Worm (Caenorhabditis elegans) whole organism, midembryonic: ENCODE data around the gene D1086.17.

Experiments used
- T22C8.4 ChIP-seq: fragments of 200-800 bp; sonication (Bioruptor generic); IDR thresholded peaks from 2 replicates; pipeline ENCODE4 v1.3.6; 2022; ENCODE audit warnings: missing genetic modification characterization, missing compliant biosample characterization
- cog-1 ChIP-seq: sonication (generic microtip); optimal IDR thresholded peaks from 2 replicates; lab custom pipeline; 2016; ENCODE audit warnings: missing genetic modification characterization, missing compliant biosample characterization
- flt-1 ChIP-seq: fragments of 200-800 bp; sonication (Bioruptor generic); IDR thresholded peaks from 2 replicates; pipeline ENCODE4 v1.3.6; 2022; ENCODE audit warnings: missing genetic modification characterization, missing compliant biosample characterization
- klf-2 ChIP-seq: fragments of 200-800 bp; sonication (Bioruptor generic); conservative IDR thresholded peaks from 2 replicates; pipeline ENCODE4 v1.3.6; 2022; ENCODE audit warnings: missing genetic modification reagents, missing genetic modification characterization, missing compliant biosample characterization
- med-1 ChIP-seq: sonication (generic microtip); optimal IDR thresholded peaks from 2 replicates; lab custom pipeline; 2017; ENCODE audit warnings: missing genetic modification characterization, mild to moderate bottlenecking, missing compliant biosample characterization, antibody characterized with exemption, missing genetic modification reagents; ENCODE audit not compliant: insufficient read depth
- ref-1 ChIP-seq: fragments of 200-800 bp; sonication (Bioruptor generic); conservative IDR thresholded peaks from 2 replicates; pipeline ENCODE4 v1.3.6; 2022; ENCODE audit warnings: missing genetic modification reagents, missing genetic modification characterization, missing compliant biosample characterization
- tab-1 ChIP-seq: fragments of 200-800 bp; sonication (Bioruptor generic); IDR thresholded peaks from 2 replicates; pipeline ENCODE4 v1.3.6; 2022; ENCODE audit warnings: missing genetic modification characterization, missing compliant biosample characterization
- ztf-23 ChIP-seq: fragments of 200-800 bp; sonication (Bioruptor generic); IDR thresholded peaks from 2 replicates; pipeline ENCODE4 v1.3.6; 2022; ENCODE audit warnings: missing genetic modification reagents, missing genetic modification characterization, missing compliant biosample characterization
- ztf-29 ChIP-seq: fragments of 200-800 bp; sonication (Bioruptor generic); IDR thresholded peaks from 2 replicates; pipeline ENCODE4 v1.3.6; 2022; ENCODE audit warnings: missing genetic modification reagents, missing genetic modification characterization, missing compliant biosample characterization

The D1086.17 gene

DNA sequence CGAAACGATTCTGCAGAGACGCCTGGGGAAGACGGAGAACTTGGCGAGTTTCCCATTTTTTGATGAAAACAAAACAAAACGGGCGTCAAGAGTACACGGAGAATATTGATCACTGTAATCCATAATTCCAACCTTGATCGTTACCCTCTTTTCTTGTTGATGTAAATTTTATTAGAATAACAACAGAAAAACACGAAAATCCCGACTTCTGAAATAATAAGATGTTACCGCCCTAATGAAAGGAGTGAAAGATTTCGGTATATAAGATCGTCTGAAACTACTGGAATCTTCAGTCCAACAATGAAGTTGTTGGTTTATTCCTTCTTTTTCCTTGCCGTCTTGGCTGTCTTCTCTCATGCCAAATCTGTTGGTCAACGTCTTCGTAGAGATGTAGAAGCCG lies 36.3 kb downstream of the D1086.17 start, which contains the start of gene D1086.9:
TSS of gene D1086.9 (plus strand) at position 301 of the 400 bp plus-strand sequence.
- TF ChIP-seq T22C8.4 (GFP tag; lab: Robert Waterston, UW) (no peak), ztf-29 (no peak), tab-1 (GFP tag; lab: Robert Waterston, UW) (no peak), med-1 (GFP tag; lab: Kevin White, UChicago) (no peak), ztf-23 (GFP tag; lab: Robert Waterston, UW) (no peak), cog-1 (tag; lab: Kevin White, UChicago) (no peak), klf-2 (GFP tag; lab: Robert Waterston, UW) (no peak), flt-1 (no peak), ref-1 (no peak)

DNA sequence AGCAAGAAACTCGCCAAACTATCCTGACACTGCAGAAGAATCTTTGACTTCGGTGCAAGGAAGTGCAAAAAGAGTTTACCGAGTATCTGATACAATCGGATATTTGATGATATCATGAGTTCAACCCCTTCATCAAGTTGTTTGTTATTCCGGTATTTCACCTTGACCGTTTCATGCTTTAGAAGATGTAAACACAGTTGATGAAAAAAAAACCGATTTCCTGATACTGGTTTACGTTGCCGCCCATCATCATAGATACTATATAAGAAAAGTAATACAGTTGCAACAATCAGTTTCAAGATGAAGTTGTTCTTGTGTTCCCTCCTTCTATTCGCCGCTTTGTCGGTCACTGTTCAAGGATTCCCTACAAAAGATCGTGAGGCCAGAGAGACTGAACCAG lies 39.8 kb downstream of the D1086.17 start, which contains the start of gene H39E23.3:
TSS of gene H39E23.3 (plus strand) at position 301 of the 400 bp plus-strand sequence.
- no peak for TF ChIP-seq klf-2 (GFP tag; lab: Robert Waterston, UW)
- TF ChIP-seq ztf-23 (GFP tag; lab: Robert Waterston, UW): no peak
- TF ChIP-seq T22C8.4 (GFP tag; lab: Robert Waterston, UW): no peak
- no peak for TF ChIP-seq cog-1 (tag; lab: Kevin White, UChicago)
- TF ChIP-seq tab-1 (GFP tag; lab: Robert Waterston, UW): no peak
- TF ChIP-seq ztf-29: no peak
- no peak for TF ChIP-seq med-1 (GFP tag; lab: Kevin White, UChicago)
- TF ChIP-seq ref-1: no peak
- TF ChIP-seq flt-1: no peak

DNA sequence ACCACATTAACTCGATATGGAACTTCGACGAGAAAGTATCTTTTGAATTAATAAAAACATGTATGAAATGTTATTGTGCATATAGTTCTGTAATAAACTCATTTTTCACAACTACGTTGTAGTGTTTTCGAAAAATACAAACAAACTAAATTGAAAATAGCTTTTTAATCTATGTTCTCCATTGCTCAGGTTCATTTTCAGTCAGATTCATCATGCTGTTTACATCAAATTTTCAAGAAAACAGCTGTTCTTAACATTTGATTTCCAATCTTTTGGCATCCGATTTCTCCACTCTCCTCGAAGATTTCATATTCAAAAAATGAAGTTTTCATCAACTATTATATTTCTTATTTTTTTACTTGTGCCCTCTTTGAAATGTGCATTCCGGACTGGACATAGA lies 42.4 kb downstream of the D1086.17 start, which contains the start of gene H39E23.2:
TSS of gene H39E23.2 (plus strand) at position 301 of the 400 bp plus-strand sequence.
- no peak for TF ChIP-seq med-1 (GFP tag; lab: Kevin White, UChicago)
- no peak for TF ChIP-seq tab-1 (GFP tag; lab: Robert Waterston, UW)
- no peak for TF ChIP-seq T22C8.4 (GFP tag; lab: Robert Waterston, UW)
- TF ChIP-seq ztf-29: no peak
- no peak for TF ChIP-seq cog-1 (tag; lab: Kevin White, UChicago)
- TF ChIP-seq klf-2 (GFP tag; lab: Robert Waterston, UW): no peak
- no peak for TF ChIP-seq ztf-23 (GFP tag; lab: Robert Waterston, UW)
- no peak for TF ChIP-seq flt-1
- TF ChIP-seq ref-1: no peak

DNA sequence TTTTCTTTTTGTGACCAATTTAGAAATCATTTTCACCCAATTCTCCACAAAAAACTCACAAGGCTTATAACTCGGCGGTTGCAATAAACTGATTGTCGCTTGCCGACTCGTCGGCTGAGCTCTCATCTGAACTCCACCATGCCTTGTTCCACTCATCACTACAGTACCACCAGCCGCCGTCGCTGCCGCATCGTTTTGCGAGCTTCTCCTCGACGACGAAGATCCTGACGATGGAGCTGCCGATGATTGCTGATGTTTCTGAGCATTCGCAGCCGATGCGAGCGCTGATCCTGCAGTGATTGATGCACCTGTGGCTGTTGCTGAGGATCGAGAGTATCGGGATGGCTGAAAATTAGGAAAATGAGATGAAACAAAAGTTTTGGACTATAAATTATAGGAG lies 53.0 kb downstream of the D1086.17 start:
- TF ChIP-seq ref-1: no peak
- TF ChIP-seq klf-2 (GFP tag; lab: Robert Waterston, UW): no peak
- no peak for TF ChIP-seq cog-1 (tag; lab: Kevin White, UChicago)
- TF ChIP-seq tab-1 (GFP tag; lab: Robert Waterston, UW): no peak
- no peak for TF ChIP-seq T22C8.4 (GFP tag; lab: Robert Waterston, UW)
- TF ChIP-seq flt-1: no peak
- no peak for TF ChIP-seq med-1 (GFP tag; lab: Kevin White, UChicago)
- TF ChIP-seq ztf-23 (GFP tag; lab: Robert Waterston, UW): no peak
- no peak for TF ChIP-seq ztf-29
